Worm (Caenorhabditis elegans) whole organism, early embryonic: ENCODE results near the gene F47B8.1.
"Not testable (repeated sequence)": the region's sequence is repeated elsewhere in the genome, so short reads cannot be mapped to it uniquely, and the experiment has no call there.

Experiments used
- B0310.2 ChIP-seq: sonication (generic microtip); optimal IDR thresholded peaks from 2 replicates; lab custom pipeline; 2016; ENCODE audit warnings: mild to moderate bottlenecking, missing genetic modification characterization, missing compliant biosample characterization
- F13C5.2 ChIP-seq: sonication (generic microtip); optimal IDR thresholded peaks from 2 replicates; lab custom pipeline; 2017; ENCODE audit warnings: mild to moderate bottlenecking, missing genetic modification characterization, inconsistent platforms, missing compliant biosample characterization
- aly-1 ChIP-seq: sonication (generic microtip); optimal IDR thresholded peaks from 2 replicates; lab custom pipeline; 2016; ENCODE audit warnings: missing genetic modification characterization, missing compliant biosample characterization
- ama-1 ChIP-seq: fragments of 150-350 bp; optimal IDR thresholded peaks from 2 replicates; lab custom pipeline; 2014
- ceh-13 ChIP-seq: fragments of 200-800 bp; sonication (Bioruptor generic); optimal IDR thresholded peaks from 2 replicates; lab custom pipeline; 2018; ENCODE audit warnings: mild to moderate bottlenecking, missing genetic modification characterization, missing compliant biosample characterization
- ceh-36 ChIP-seq: sonication (generic microtip); optimal IDR thresholded peaks from 2 replicates; lab custom pipeline; 2016; ENCODE audit warnings: missing genetic modification characterization, inconsistent platforms, missing compliant biosample characterization
- ets-7 ChIP-seq: sonication (generic microtip); optimal IDR thresholded peaks from 2 replicates; lab custom pipeline; 2016; ENCODE audit warnings: missing genotype, missing genetic modification characterization, missing compliant biosample characterization
- flt-1 ChIP-seq: fragments of 200-800 bp; sonication (Bioruptor generic); IDR thresholded peaks from 2 replicates; pipeline ENCODE4 v1.3.6; 2022; ENCODE audit warnings: missing genetic modification characterization, missing compliant biosample characterization
- hmbx-1 ChIP-seq: sonication (generic microtip); optimal IDR thresholded peaks from 2 replicates; lab custom pipeline; 2016; ENCODE audit warnings: mild to moderate bottlenecking, missing genetic modification characterization, missing compliant biosample characterization
- hmg-4 ChIP-seq: fragments of 200-800 bp; sonication (Bioruptor generic); optimal IDR thresholded peaks from 2 replicates; lab custom pipeline; 2018; ENCODE audit warnings: mild to moderate bottlenecking, missing genetic modification characterization, missing compliant biosample characterization
- hnd-1 ChIP-seq: sonication (generic microtip); optimal IDR thresholded peaks from 2 replicates; lab custom pipeline; 2016; ENCODE audit warnings: missing genetic modification characterization, missing compliant biosample characterization
- pes-1 ChIP-seq: fragments of 200-800 bp; sonication (Bioruptor generic); IDR thresholded peaks from 2 replicates; pipeline ENCODE4 v1.3.6; 2022; ENCODE audit warnings: missing genetic modification reagents, missing genetic modification characterization, missing compliant biosample characterization
- scrt-1 ChIP-seq: fragments of 200-800 bp; sonication (Bioruptor generic); IDR thresholded peaks from 2 replicates; pipeline ENCODE4 v1.3.6; 2022; ENCODE audit warnings: missing genetic modification characterization, missing compliant biosample characterization
- sea-1 ChIP-seq: fragments of 200-800 bp; sonication (Bioruptor generic); conservative IDR thresholded peaks from 2 replicates; pipeline ENCODE4 v1.3.6; 2022; ENCODE audit warnings: missing genetic modification characterization, missing compliant biosample characterization
- tbx-11 ChIP-seq: fragments of 200-800 bp; sonication (Bioruptor generic); IDR thresholded peaks from 2 replicates; pipeline ENCODE4 v1.3.6; 2022; ENCODE audit warnings: missing genetic modification characterization, missing compliant biosample characterization
- tbx-37 ChIP-seq: fragments of 200-800 bp; sonication (Bioruptor generic); conservative IDR thresholded peaks from 2 replicates; pipeline ENCODE4 v1.3.6; 2022; ENCODE audit warnings: missing genetic modification reagents, missing genetic modification characterization, missing compliant biosample characterization
- tra-4 ChIP-seq: sonication (generic microtip); optimal IDR thresholded peaks from 2 replicates; lab custom pipeline; 2017; ENCODE audit warnings: missing genetic modification characterization, missing compliant biosample characterization

The F47B8.1 gene

DNA sequence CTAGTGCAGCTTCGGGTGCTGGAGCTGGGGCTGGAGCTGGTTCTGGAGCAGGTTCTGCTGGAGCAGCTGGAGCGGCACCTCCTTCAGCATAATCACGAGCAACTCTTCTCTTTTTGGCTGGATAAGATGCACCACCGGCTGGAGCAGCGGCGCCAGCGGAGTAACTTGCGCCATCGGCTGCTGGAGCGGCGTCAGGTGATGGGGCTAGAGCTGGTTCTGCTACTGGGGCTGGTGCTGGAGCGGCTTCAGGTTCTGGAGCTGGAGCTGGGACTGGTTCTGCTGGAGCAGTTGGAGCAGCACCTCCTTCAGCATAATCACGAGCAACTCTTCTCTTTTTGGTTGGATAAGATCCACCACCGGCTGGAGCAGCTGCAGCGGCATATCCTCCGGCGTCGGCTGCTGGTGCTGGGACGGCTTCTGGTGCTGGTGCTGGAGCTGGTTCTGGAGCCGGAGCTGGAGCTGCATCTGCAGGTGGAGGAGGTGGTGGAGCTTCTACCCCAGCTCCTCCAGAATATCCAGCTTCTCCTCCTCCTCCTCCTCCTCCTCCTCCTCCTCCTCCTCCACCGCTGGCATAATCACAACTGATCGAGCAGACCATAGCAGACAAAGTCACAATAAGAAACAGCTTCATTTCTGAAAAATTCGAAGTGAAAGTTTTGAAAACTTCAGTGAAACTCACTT is 5.1 kb upstream of the F47B8.1 start, which contains the start of gene F47B8.13:
Gene F47B8.13 (minus strand): TSS at position 631 of the 681 bp plus-strand sequence.
- TF ChIP-seq aly-1 (tag; lab: Kevin White, UChicago) (peak; percentile 55), hnd-1 (no peak)

DNA sequence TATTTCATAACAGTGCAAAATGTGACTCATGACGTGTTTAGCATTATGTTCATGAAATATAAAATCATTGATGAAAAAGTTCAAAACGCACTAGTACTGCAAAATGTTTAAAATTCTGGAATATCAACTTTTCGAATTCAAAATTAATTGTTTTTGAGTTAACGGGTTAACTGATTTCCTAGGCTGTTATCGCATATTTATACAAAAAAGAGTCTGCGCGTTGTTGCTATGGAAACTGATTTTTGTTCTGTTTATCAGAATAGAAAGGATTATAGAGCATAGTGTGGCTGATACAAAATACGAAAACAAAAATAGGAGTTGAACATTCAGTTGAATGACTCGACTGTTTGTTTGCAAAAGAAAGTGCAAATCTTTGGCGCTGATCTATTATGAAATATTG is 3.5 kb upstream of the F47B8.1 start:
- no peak for TF ChIP-seq F13C5.2 (tag; lab: Kevin White, UChicago)
- TF ChIP-seq B0310.2 (tag; lab: Kevin White, UChicago) = no peak
- TF ChIP-seq scrt-1 (GFP tag; lab: Robert Waterston, UW) = no peak

DNA sequence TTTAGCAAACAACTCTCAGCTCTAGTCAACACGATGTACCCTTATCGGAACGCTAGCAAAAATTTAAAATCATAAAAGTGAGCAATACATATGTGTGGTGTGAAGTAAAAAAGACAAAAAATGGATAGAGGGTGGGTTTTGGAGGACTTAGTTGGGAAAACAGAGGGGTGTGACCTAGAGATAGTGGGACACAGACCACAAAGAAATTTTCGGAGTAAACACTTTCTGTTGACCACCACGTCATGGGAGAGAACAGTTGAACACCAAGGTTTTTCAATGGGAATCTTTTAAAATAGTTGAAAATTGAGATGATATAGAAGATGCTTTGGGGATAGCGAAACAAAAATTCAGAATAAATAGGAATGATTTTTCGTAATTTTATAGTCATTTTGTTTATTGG is 3.1 kb upstream of the F47B8.1 start:
- no peak for TF ChIP-seq tbx-11 (GFP tag; lab: Robert Waterston, UW)
- TF ChIP-seq flt-1 (GFP tag; lab: Robert Waterston, UW) = no peak
- no peak for TF ChIP-seq ceh-13 (GFP tag; lab: Kevin White, UChicago)
- no peak for TF ChIP-seq scrt-1 (GFP tag; lab: Robert Waterston, UW)
- no peak for TF ChIP-seq ets-7 (tag; lab: Kevin White, UChicago)
- TF ChIP-seq hmbx-1 (tag; lab: Kevin White, UChicago) = no peak
- no peak for TF ChIP-seq hmg-4 (GFP tag; lab: Kevin White, UChicago)
- TF ChIP-seq tbx-37 (GFP tag; lab: Robert Waterston, UW) = no peak
- no peak for TF ChIP-seq B0310.2 (tag; lab: Kevin White, UChicago)
- no peak for TF ChIP-seq pes-1 (GFP tag; lab: Robert Waterston, UW)
- no peak for TF ChIP-seq sea-1 (GFP tag; lab: Robert Waterston, UW)

DNA sequence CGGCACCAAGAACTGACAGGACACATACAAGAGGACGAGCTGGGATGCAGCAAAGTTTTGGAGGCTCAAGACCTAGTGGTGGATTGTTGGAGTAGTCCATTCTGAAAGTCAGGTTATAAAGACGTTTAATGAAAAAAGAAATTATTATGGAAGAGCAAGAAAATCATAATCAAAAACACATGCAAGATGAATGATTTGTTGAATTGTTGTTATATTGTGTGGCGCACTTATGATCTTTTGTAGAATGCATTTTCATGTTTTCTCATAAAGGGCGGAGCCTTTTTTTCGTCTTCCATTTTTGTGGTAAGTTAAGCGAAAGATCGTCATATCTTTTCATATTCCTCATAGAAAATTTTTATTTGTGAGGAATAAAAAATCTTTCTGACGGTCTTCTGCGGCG is 2.4 kb upstream of the F47B8.1 start, which contains the start of gene F47B8.2:
Gene F47B8.2 (minus strand): TSS at position 101 of the 400 bp plus-strand sequence.
- TF ChIP-seq B0310.2 (tag; lab: Kevin White, UChicago) (no peak), aly-1 (tag; lab: Kevin White, UChicago) (no peak), scrt-1 (GFP tag; lab: Robert Waterston, UW) (no peak), pes-1 (GFP tag; lab: Robert Waterston, UW) (no peak), ets-7 (tag; lab: Kevin White, UChicago) (no peak), tbx-37 (GFP tag; lab: Robert Waterston, UW) (no peak), hnd-1 (no peak), sea-1 (GFP tag; lab: Robert Waterston, UW) (no peak), flt-1 (GFP tag; lab: Robert Waterston, UW) (no peak), ceh-13 (GFP tag; lab: Kevin White, UChicago) (no peak), hmbx-1 (tag; lab: Kevin White, UChicago) (no peak), ama-1 (no peak), tbx-11 (GFP tag; lab: Robert Waterston, UW) (no peak), hmg-4 (GFP tag; lab: Kevin White, UChicago) (no peak), tra-4 (tag; lab: Kevin White, UChicago) (no peak), ceh-36 (tag; lab: Kevin White, UChicago) (no peak)

DNA sequence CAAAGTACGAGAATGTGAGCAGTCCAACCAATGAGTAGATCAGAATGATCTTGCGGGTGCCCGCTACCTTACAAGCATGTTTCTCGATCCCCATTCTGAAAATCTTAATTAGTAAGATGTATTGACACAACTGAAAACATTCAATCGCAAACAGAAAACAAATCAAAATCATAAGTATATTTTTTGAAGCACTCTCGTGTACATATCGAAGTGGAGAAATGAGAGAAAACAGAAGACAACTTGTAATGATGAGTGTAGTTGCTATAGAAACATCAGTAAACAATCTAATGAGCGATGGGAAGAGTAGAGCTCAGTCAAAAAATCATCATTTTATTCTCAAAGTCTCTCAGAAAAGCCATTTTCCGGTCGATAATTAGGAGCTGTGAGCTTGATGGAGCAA is 1.4 kb downstream of the F47B8.1 start, which contains the start of gene F14D7.8:
Gene F14D7.8 (minus strand): TSS at position 101 of the 400 bp plus-strand sequence.
- TF ChIP-seq aly-1 (tag; lab: Kevin White, UChicago) = no peak

DNA sequence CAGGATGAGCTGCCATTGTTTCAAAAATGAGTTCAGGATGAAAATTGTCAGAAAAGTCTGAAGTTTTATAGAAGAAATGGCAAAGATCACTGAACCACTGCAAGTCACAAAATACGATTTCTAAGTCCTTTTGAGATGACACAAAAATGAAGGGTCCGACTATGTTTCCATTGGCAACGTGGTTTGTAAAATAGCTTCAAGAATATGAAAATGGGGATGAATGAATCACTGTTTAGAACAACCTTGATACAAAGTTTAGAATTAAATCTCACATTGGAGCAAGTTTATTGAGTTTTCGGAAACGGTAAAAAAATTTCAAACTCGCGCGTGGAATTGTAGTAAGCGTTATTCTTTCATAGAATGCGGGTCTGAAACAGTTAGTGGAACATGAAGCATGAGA is 3.0 kb downstream of the F47B8.1 start, which contains the start of gene ddn-3:
Gene ddn-3 (minus strand): TSS at position 101 of the 400 bp plus-strand sequence.
- TF ChIP-seq ceh-13 (GFP tag; lab: Kevin White, UChicago) (no peak), flt-1 (GFP tag; lab: Robert Waterston, UW) (no peak), pes-1 (GFP tag; lab: Robert Waterston, UW) (no peak), B0310.2 (tag; lab: Kevin White, UChicago) (no peak), sea-1 (GFP tag; lab: Robert Waterston, UW) (no peak), ama-1 (no peak), tbx-37 (GFP tag; lab: Robert Waterston, UW) (no peak), aly-1 (tag; lab: Kevin White, UChicago) (no peak), hnd-1 (no peak), hmbx-1 (tag; lab: Kevin White, UChicago) (no peak)

DNA sequence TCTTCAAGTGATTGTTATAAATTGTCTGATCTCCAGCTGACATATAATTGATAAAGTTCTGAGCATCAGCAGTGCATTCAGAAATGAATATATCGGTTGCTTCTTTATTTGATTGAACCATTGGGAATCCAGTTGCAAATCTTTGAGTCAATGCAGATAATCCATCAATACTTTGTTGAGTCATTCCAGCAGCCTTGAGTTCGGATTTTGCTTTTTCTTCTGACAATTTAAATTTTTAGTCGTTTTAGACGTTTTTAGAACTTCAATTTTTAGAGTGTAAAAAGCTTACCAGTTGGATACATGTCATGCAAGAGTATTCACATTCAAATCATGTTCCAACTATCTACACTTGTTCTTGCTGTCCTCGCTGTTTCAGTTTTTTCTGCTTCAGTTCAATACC is 4.5 kb downstream of the F47B8.1 start, which contains the start of gene F14D7.14:
Gene F14D7.14 (plus strand): TSS at position 301 of the 400 bp plus-strand sequence.
- TF ChIP-seq flt-1 (GFP tag; lab: Robert Waterston, UW); hmbx-1 (tag; lab: Kevin White, UChicago); tbx-11 (GFP tag; lab: Robert Waterston, UW): not testable (repeated sequence)

DNA sequence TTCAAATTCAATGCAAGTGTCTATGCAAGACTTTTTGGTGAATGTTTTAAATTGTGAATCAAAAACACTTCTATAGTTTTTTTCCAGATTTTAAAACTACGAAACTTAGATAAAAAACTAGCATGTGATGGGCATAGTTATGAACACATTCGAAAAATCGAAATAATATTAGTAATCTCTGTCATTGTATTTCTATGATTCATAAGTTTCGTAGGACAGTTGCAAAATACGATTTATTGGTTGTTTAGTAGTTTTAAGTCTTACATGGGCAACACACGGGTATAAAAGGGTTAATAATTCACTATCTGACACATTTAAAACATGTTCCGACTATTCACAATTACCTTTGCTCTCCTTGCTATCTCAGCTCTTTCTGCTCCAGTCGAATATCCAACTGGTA is 6.0 kb downstream of the F47B8.1 start, which contains the start of gene spig-5:
Gene spig-5 (plus strand): TSS at position 301 of the 400 bp plus-strand sequence.
- TF ChIP-seq hmbx-1 (tag; lab: Kevin White, UChicago); tra-4 (tag; lab: Kevin White, UChicago); tbx-37 (GFP tag; lab: Robert Waterston, UW): not testable (repeated sequence)
